Worm (Caenorhabditis elegans) whole organism, L1 larva: Measurements from ENCODE around the gene twk-45.

ENCODE experiments used
- C16A3.4 ChIP-seq: fragments of 150-350 bp; optimal IDR thresholded peaks from 2 replicates; lab custom pipeline; 2014; ENCODE audit warnings: missing biosample characterization, missing genetic modification characterization
- C34B4.2 ChIP-seq: sonication (generic microtip); optimal IDR thresholded peaks from 2 replicates; lab custom pipeline; 2017; ENCODE audit warnings: mild to moderate bottlenecking, missing genetic modification characterization, missing compliant biosample characterization
- F16B12.6 ChIP-seq: fragments of 150-350 bp; optimal IDR thresholded peaks from 2 replicates; lab custom pipeline; 2014; ENCODE audit warnings: missing biosample characterization, missing genetic modification characterization
- aha-1 ChIP-seq: fragments of 150-350 bp; optimal IDR thresholded peaks from 2 replicates; lab custom pipeline; 2014; ENCODE audit warnings: missing biosample characterization, missing genetic modification characterization
- aly-2 ChIP-seq: fragments of 150-350 bp; optimal IDR thresholded peaks from 2 replicates; lab custom pipeline; 2014; ENCODE audit warnings: missing biosample characterization, missing genetic modification characterization
- ama-1 ChIP-seq: fragments of 150-350 bp; optimal IDR thresholded peaks from 2 replicates; lab custom pipeline; 2014
- blmp-1 ChIP-seq: fragments of 150-350 bp; optimal IDR thresholded peaks from 2 replicates; lab custom pipeline; 2014; ENCODE audit warnings: missing biosample characterization, missing genetic modification characterization
- ceh-8 ChIP-seq: fragments of 200-800 bp; sonication (Bioruptor generic); optimal IDR thresholded peaks from 2 replicates; lab custom pipeline; 2018; ENCODE audit warnings: mild to moderate bottlenecking, missing genetic modification characterization, moderate library complexity, missing compliant biosample characterization
- ceh-88 ChIP-seq: fragments of 200-800 bp; sonication (Bioruptor generic); IDR thresholded peaks from 2 replicates; pipeline ENCODE4 v1.3.6; 2022; ENCODE audit warnings: missing genetic modification characterization, missing compliant biosample characterization
- ces-1 ChIP-seq: fragments of 150-350 bp; optimal IDR thresholded peaks from 2 replicates; lab custom pipeline; 2014; ENCODE audit warnings: missing biosample characterization, missing genetic modification reagents, missing genetic modification characterization
- dsc-1 ChIP-seq: sonication (generic microtip); optimal IDR thresholded peaks from 2 replicates; lab custom pipeline; 2016; ENCODE audit warnings: mild to moderate bottlenecking, missing genetic modification characterization, missing compliant biosample characterization
- efl-1 ChIP-seq, 4 experiments: fragments of 150-350 bp; optimal IDR thresholded peaks in 3 of 4; peaks in 1 of 4; 1 replicate in 1 of 4; 2 replicates in 3 of 4; lab custom pipeline; 2014; ENCODE audit warnings: missing biosample characterization in 2 of 4, missing genetic modification characterization in 2 of 4, missing genetic modification reagents in 2 of 4
- egl-13 ChIP-seq: sonication (generic microtip); optimal IDR thresholded peaks from 2 replicates; lab custom pipeline; 2016; ENCODE audit warnings: missing genotype, missing genetic modification reagents, missing genetic modification characterization, missing compliant biosample characterization
- elt-2 ChIP-seq: sonication (generic microtip); optimal IDR thresholded peaks from 2 replicates; lab custom pipeline; 2016; ENCODE audit warnings: missing genetic modification characterization, mild to moderate bottlenecking, inconsistent platforms, missing compliant biosample characterization, missing genetic modification reagents
- elt-3 ChIP-seq, 6 experiments: fragments of 150-350 bp in 1 of 6; sonication (generic microtip); optimal IDR thresholded peaks; 2 replicates each; lab custom pipeline; 2017 to 2018; ENCODE audit warnings: missing biosample characterization in 6 of 6, missing genetic modification characterization in 6 of 6, inconsistent platforms in 1 of 6
- ets-5 ChIP-seq: fragments of 200-800 bp; sonication (Bioruptor generic); IDR thresholded peaks from 2 replicates; pipeline ENCODE4 v1.3.6; 2022; ENCODE audit warnings: missing genetic modification characterization, missing compliant biosample characterization
- fkh-10 ChIP-seq: sonication (generic microtip); optimal IDR thresholded peaks from 2 replicates; lab custom pipeline; 2017; ENCODE audit warnings: missing biosample characterization, missing genetic modification reagents, missing genetic modification characterization
- fkh-8 ChIP-seq: sonication (generic microtip); optimal IDR thresholded peaks from 2 replicates; lab custom pipeline; 2016; ENCODE audit warnings: mild to moderate bottlenecking, missing genetic modification characterization, missing compliant biosample characterization
- grh-1 ChIP-seq: fragments of 200-800 bp; sonication (Bioruptor generic); IDR thresholded peaks from 2 replicates; pipeline ENCODE4 v1.3.6; 2022; ENCODE audit warnings: missing genetic modification reagents, missing genetic modification characterization, missing compliant biosample characterization
- hlh-4 ChIP-seq: sonication (generic microtip); optimal IDR thresholded peaks from 2 replicates; lab custom pipeline; 2016; ENCODE audit warnings: mild to moderate bottlenecking, missing genetic modification characterization, missing compliant biosample characterization
- isw-1 ChIP-seq: fragments of 200-800 bp; sonication (Bioruptor generic); IDR thresholded peaks from 2 replicates; pipeline ENCODE4 v1.3.6; 2022; ENCODE audit warnings: missing genetic modification characterization, missing compliant biosample characterization
- lin-14 ChIP-seq: fragments of 200-800 bp; sonication (Bioruptor generic); optimal IDR thresholded peaks from 2 replicates; lab custom pipeline; 2018; ENCODE audit warnings: mild to moderate bottlenecking, missing genetic modification characterization, moderate library complexity, missing compliant biosample characterization
- lin-35 ChIP-seq, 2 experiments: fragments of 150-350 bp; optimal IDR thresholded peaks; 2 replicates each; lab custom pipeline; 2014; ENCODE audit warnings: missing biosample characterization in 2 of 2, missing genetic modification characterization in 2 of 2, missing genetic modification reagents in 2 of 2
- lin-39 ChIP-seq: fragments of 150-350 bp; optimal IDR thresholded peaks from 2 replicates; lab custom pipeline; 2014; ENCODE audit warnings: missing biosample characterization, missing genetic modification reagents, missing genetic modification characterization
- mab-9 ChIP-seq: fragments of 200-800 bp; sonication (Bioruptor generic); IDR thresholded peaks from 2 replicates; pipeline ENCODE4 v1.3.6; 2022; ENCODE audit warnings: missing genetic modification reagents, missing genetic modification characterization, missing compliant biosample characterization
- nhr-11 ChIP-seq: fragments of 150-350 bp; optimal IDR thresholded peaks from 2 replicates; lab custom pipeline; 2014; ENCODE audit warnings: missing biosample characterization, missing genetic modification characterization
- nhr-19 ChIP-seq: fragments of 200-800 bp; sonication (Bioruptor generic); conservative IDR thresholded peaks from 2 replicates; pipeline ENCODE4 v1.3.6; 2022; ENCODE audit warnings: missing genetic modification characterization, missing compliant biosample characterization
- nhr-20 ChIP-seq: sonication (generic microtip); optimal IDR thresholded peaks from 2 replicates; lab custom pipeline; 2016; ENCODE audit warnings: mild to moderate bottlenecking, missing genetic modification characterization, missing compliant biosample characterization
- nhr-237 ChIP-seq: fragments of 150-350 bp; optimal IDR thresholded peaks from 2 replicates; lab custom pipeline; 2014; ENCODE audit warnings: missing biosample characterization, missing genetic modification characterization
- nhr-71 ChIP-seq: sonication (generic microtip); optimal IDR thresholded peaks from 2 replicates; lab custom pipeline; 2016; ENCODE audit warnings: mild to moderate bottlenecking, missing genetic modification characterization, moderate library complexity, missing compliant biosample characterization
- nhr-77 ChIP-seq: fragments of 150-350 bp; optimal IDR thresholded peaks from 2 replicates; lab custom pipeline; 2014; ENCODE audit warnings: missing biosample characterization, missing genetic modification characterization
- pax-3 ChIP-seq: fragments of 200-800 bp; sonication (Bioruptor generic); optimal IDR thresholded peaks from 2 replicates; lab custom pipeline; 2018; ENCODE audit warnings: mild to moderate bottlenecking, missing genetic modification characterization, moderate library complexity, missing compliant biosample characterization
- pqm-1 ChIP-seq: sonication (generic microtip); optimal IDR thresholded peaks from 3 replicates; lab custom pipeline; 2017; ENCODE audit warnings: missing biosample characterization, missing genetic modification characterization
- skn-1 ChIP-seq: fragments of 150-350 bp; optimal IDR thresholded peaks from 2 replicates; lab custom pipeline; 2014; ENCODE audit warnings: missing biosample characterization, missing genetic modification characterization
- snpc-4 ChIP-seq: fragments of 150-350 bp; optimal IDR thresholded peaks from 2 replicates; lab custom pipeline; 2014; ENCODE audit warnings: missing biosample characterization, missing genetic modification characterization
- sox-4 ChIP-seq: sonication (generic microtip); optimal IDR thresholded peaks from 2 replicates; lab custom pipeline; 2016; ENCODE audit warnings: missing genetic modification characterization, missing compliant biosample characterization
- sptf-1 ChIP-seq: fragments of 150-350 bp; optimal IDR thresholded peaks from 2 replicates; lab custom pipeline; 2014; ENCODE audit warnings: missing biosample characterization, missing genetic modification characterization
- tbx-2 ChIP-seq: sonication (generic microtip); optimal IDR thresholded peaks from 2 replicates; lab custom pipeline; 2016; ENCODE audit warnings: missing genetic modification characterization, missing compliant biosample characterization
- unc-130 ChIP-seq: fragments of 150-350 bp; optimal IDR thresholded peaks from 2 replicates; lab custom pipeline; 2017; ENCODE audit warnings: missing biosample characterization, missing genetic modification characterization, inconsistent platforms
- unc-30 ChIP-seq: sonication (generic microtip); optimal IDR thresholded peaks from 2 replicates; lab custom pipeline; 2017; ENCODE audit warnings: missing biosample characterization, missing genetic modification characterization
- unc-62 ChIP-seq: fragments of 150-350 bp; optimal IDR thresholded peaks from 2 replicates; lab custom pipeline; 2014; ENCODE audit warnings: missing biosample characterization, missing genetic modification reagents, missing genetic modification characterization
- unc-86 ChIP-seq: sonication (generic microtip); optimal IDR thresholded peaks from 2 replicates; lab custom pipeline; 2016; ENCODE audit warnings: missing genetic modification characterization, missing compliant biosample characterization
- unc-98 ChIP-seq: fragments of 200-800 bp; sonication (Bioruptor generic); IDR thresholded peaks from 2 replicates; pipeline ENCODE4 v1.3.6; 2022; ENCODE audit warnings: missing genetic modification characterization, missing compliant biosample characterization
- vab-15 ChIP-seq: sonication (generic microtip); optimal IDR thresholded peaks from 2 replicates; lab custom pipeline; 2017; ENCODE audit warnings: missing genotype, mild to moderate bottlenecking, missing genetic modification characterization, missing compliant biosample characterization
- xbp-1 ChIP-seq: sonication (generic microtip); optimal IDR thresholded peaks from 2 replicates; lab custom pipeline; 2016; ENCODE audit warnings: missing genetic modification characterization, missing compliant biosample characterization
- zag-1 ChIP-seq: fragments of 150-350 bp; optimal IDR thresholded peaks from 2 replicates; lab custom pipeline; 2014; ENCODE audit warnings: missing biosample characterization, missing genetic modification characterization

twk-45 gene

ce11 chrIII:2780793-2781192 is 20.9 kb downstream of the twk-45 start, which contains the start of gene Y71H2AM.6 (continued):
- TF ChIP-seq elt-3 (tag; optimal IDR thresholded peaks at IDR 0.05; lab: Kevin White, UChicago) (peak in 1 of 6 experiments; percentile 4), isw-1 (GFP tag; lab: Robert Waterston, UW) (peak; percentile 45), zag-1 (no peak), mab-9 (no peak), unc-62 (no peak), vab-15 (tag; lab: Kevin White, UChicago) (no peak), unc-86 (tag; lab: Kevin White, UChicago) (peak; percentile 35), ces-1 (no peak), unc-130 (tag; lab: Kevin White, UChicago) (peak; percentile 44), lin-14 (GFP tag; lab: Kevin White, UChicago) (peak; percentile 41), nhr-71 (tag; lab: Kevin White, UChicago) (peak; percentile 59), skn-1 (tag; lab: Kevin White, UChicago) (peak; percentile 18), unc-30 (no peak), xbp-1 (tag; lab: Kevin White, UChicago) (peak; percentile 57), lin-39 (peak; percentile 39), ceh-8 (GFP tag; lab: Kevin White, UChicago) (no peak), dsc-1 (tag; lab: Kevin White, UChicago) (peak; percentile 36), lin-35 (GFP tag; optimal IDR thresholded peaks at IDR 0.05; lab: Kevin White, UChicago) (peak; percentile 62 to 73), sox-4 (tag; lab: Kevin White, UChicago) (no peak), aha-1 (no peak), pqm-1 (no peak), elt-2 (tag; lab: Kevin White, UChicago) (no peak), ets-5 (GFP tag; lab: Robert Waterston, UW) (no peak), aly-2 (tag; lab: Kevin White, UChicago) (peak; percentile 20), hlh-4 (tag; lab: Kevin White, UChicago) (no peak), snpc-4 (tag; lab: Kevin White, UChicago) (no peak), C16A3.4 (tag; lab: Kevin White, UChicago) (peak; percentile 44), fkh-8 (tag; lab: Kevin White, UChicago) (peak; percentile 39), nhr-19 (GFP tag; lab: Robert Waterston, UW) (peak; percentile 46), unc-98 (GFP tag; lab: Robert Waterston, UW) (no peak), C34B4.2 (tag; lab: Kevin White, UChicago) (no peak), nhr-11 (tag; lab: Kevin White, UChicago) (no peak)

- no peak for TF ChIP-seq nhr-237 (tag; lab: Kevin White, UChicago)
- no peak for TF ChIP-seq ceh-88 (GFP tag; lab: Robert Waterston, UW)
- TF ChIP-seq ama-1 (lab: Kevin White, UChicago), result no peak
- no peak for TF ChIP-seq sptf-1 (tag; lab: Kevin White, UChicago)
- TF ChIP-seq nhr-20 (tag; lab: Kevin White, UChicago), result no peak
- peak; percentile 12 for TF ChIP-seq F16B12.6 (tag; lab: Kevin White, UChicago)
Observed at ce11 chrIII:2780283-2780682, 21.4 kb downstream of the twk-45 start.

ce11 chrIII:2778655-2779054 is 23.0 kb downstream of the twk-45 start, which contains the start of gene laf-1:
laf-1 (minus strand) TSS chrIII:2779053.
- TF ChIP-seq blmp-1 (tag; lab: Kevin White, UChicago) (no peak), egl-13 (tag; lab: Kevin White, UChicago) (no peak), pax-3 (tag; lab: Kevin White, UChicago) (no peak), aha-1 (no peak), nhr-77 (tag; lab: Kevin White, UChicago) (no peak), grh-1 (GFP tag; lab: Robert Waterston, UW) (no peak), skn-1 (tag; lab: Kevin White, UChicago) (no peak), zag-1 (no peak), sox-4 (tag; lab: Kevin White, UChicago) (no peak), tbx-2 (no peak), fkh-10 (no peak), unc-86 (tag; lab: Kevin White, UChicago) (no peak), efl-1 (optimal IDR thresholded peaks at IDR 0.05; lab: Kevin White, UChicago) (no peak), efl-1 (GFP tag; optimal IDR thresholded peaks at IDR 0.05 in 1 of 2; lab: Kevin White, UChicago) (no peak), unc-130 (tag; lab: Kevin White, UChicago) (no peak), unc-62 (no peak), lin-14 (GFP tag; lab: Kevin White, UChicago) (no peak), sptf-1 (tag; lab: Kevin White, UChicago) (no peak), nhr-237 (tag; lab: Kevin White, UChicago) (no peak)
